Worm (Caenorhabditis elegans): Measurements from ENCODE around the gene W07G4.5.

The W07G4.5 gene

ce11 chrV:13006754-13007153, 41.0 kb upstream of the W07G4.5 start:
- TF ChIP-seq Y95B8A.8 (GFP tag; IDR thresholded peaks at IDR 0.05) (no peak), F33H1.4 (GFP tag; IDR thresholded peaks at IDR 0.05) (0 out of 2 replicates have a peak, but pooled peaks have one; percentile 7), lir-1 (GFP tag; conservative IDR thresholded peaks at IDR 0.05) (no peak), madf-6 (GFP tag; IDR thresholded peaks at IDR 0.05) (peak; percentile 49; the same call in 1 of the 2 replicates), tlf-1 (GFP tag; optimal IDR thresholded peaks at IDR 0.05) (peak; percentile 39), athp-1 (tag; optimal IDR thresholded peaks at IDR 0.05) (peak; percentile 51), hmg-1.2 (GFP tag; IDR thresholded peaks at IDR 0.05) (0 out of 2 replicates have a peak, but pooled peaks have one; percentile 14), hsf-1 (GFP tag; IDR thresholded peaks at IDR 0.05) (peak; percentile 47; the same call in 1 of the 2 replicates), hrde-1 (tag; optimal IDR thresholded peaks at IDR 0.05; ENCODE audit: borderline replicate concordance) (peak; percentile 88), ama-1 (optimal IDR thresholded peaks at IDR 0.05) (no peak), ama-1 (GFP tag; optimal IDR thresholded peaks at IDR 0.05) (peak in 1 of 2 experiments; percentile 61), snpc-1.3 (tag; optimal IDR thresholded peaks at IDR 0.05; ENCODE audit: insufficient read depth) (peak; percentile 43), snpc-3.4 (tag; optimal IDR thresholded peaks at IDR 0.05) (peak; percentile 16), snpc-4 (GFP tag; optimal IDR thresholded peaks at IDR 0.05) (no peak), snpc-4 (tag; optimal IDR thresholded peaks at IDR 0.05) (peak in 2 of 4 experiments; percentile 2 to 24), lin-54 (GFP tag; optimal IDR thresholded peaks at IDR 0.05) (peak; percentile 30), pbrm-1 (GFP tag; IDR thresholded peaks at IDR 0.05) (no peak), F49E8.2 (tag; optimal IDR thresholded peaks at IDR 0.05; ENCODE audit: insufficient read depth) (peak; percentile 72), let-526 (GFP tag; IDR thresholded peaks at IDR 0.05) (no peak), sptf-2 (GFP tag; optimal IDR thresholded peaks at IDR 0.05) (no peak), madf-3 (GFP tag; IDR thresholded peaks at IDR 0.05) (0 out of 2 replicates have a peak, but pooled peaks have one; percentile 2), Y53G8AR.9 (GFP tag; conservative IDR thresholded peaks at IDR 0.05) (peak; percentile 25; the same call in 1 of the 2 replicates), lsl-1 (GFP tag; optimal IDR thresholded peaks at IDR 0.05) (peak; percentile 1), dpff-1 (tag; optimal IDR thresholded peaks at IDR 0.05) (no peak), cebp-1 (GFP tag; IDR thresholded peaks at IDR 0.05) (no peak), cebp-1 (tag; optimal IDR thresholded peaks at IDR 0.05) (peak; percentile 19), mxl-1 (tag; optimal IDR thresholded peaks at IDR 0.05) (peak; percentile 20)

DNA sequence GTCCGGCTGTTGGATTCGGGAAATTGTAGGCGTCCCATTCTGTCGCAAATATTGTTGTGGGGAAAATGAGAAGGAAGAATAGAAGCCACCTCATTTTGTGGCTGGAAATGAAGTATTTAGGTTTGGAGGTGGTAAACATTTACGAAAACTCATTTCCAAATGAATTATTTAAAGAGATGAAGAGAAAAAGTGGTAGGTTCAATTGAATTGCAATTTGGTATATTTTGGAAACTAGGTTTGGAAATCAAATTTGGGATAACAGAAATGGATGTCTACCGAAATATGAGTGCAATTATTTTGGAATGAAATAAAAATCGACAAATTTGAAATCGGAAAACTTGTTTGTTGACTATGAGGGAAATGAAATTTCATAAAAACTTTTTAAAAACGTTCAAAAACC, 39.0 kb upstream of the W07G4.5 start, which contains the start of gene F15B9.10:
Gene F15B9.10 (minus strand): TSS at position 101 of the 400 bp plus-strand sequence.
- no peak for TF ChIP-seq nfya-2 (GFP tag; IDR thresholded peaks at IDR 0.05)
- TF ChIP-seq ccch-3 (GFP tag; optimal IDR thresholded peaks at IDR 0.05) = no peak
- TF ChIP-seq ztf-18 (tag; optimal IDR thresholded peaks at IDR 0.05) = no peak
- TF ChIP-seq dox-1 (GFP tag; IDR thresholded peaks at IDR 0.05) = no peak
- TF ChIP-seq B0336.3 (GFP tag; IDR thresholded peaks at IDR 0.05) = no peak
- no peak for TF ChIP-seq Y67H2A.10 (GFP tag; conservative IDR thresholded peaks at IDR 0.05)
- TF ChIP-seq snpc-1.1 (tag; optimal IDR thresholded peaks at IDR 0.05; ENCODE audit: insufficient read depth) = no peak
- no peak for TF ChIP-seq hmg-20 (GFP tag; IDR thresholded peaks at IDR 0.05)
- no peak for TF ChIP-seq snpc-4 (GFP tag; optimal IDR thresholded peaks at IDR 0.05)
- TF ChIP-seq snpc-4 (tag; optimal IDR thresholded peaks at IDR 0.05) = no peak
- TF ChIP-seq ceh-27 (GFP tag; optimal IDR thresholded peaks at IDR 0.05) = no peak
- TF ChIP-seq F22D6.2 (tag; optimal IDR thresholded peaks at IDR 0.05) = no peak
- no peak for TF ChIP-seq mel-28 (tag; optimal IDR thresholded peaks at IDR 0.05; ENCODE audit: borderline replicate concordance)
- TF ChIP-seq aptf-3 (GFP tag; IDR thresholded peaks at IDR 0.05) = no peak
- TF ChIP-seq attf-3 (GFP tag; conservative IDR thresholded peaks at IDR 0.05) = no peak
- TF ChIP-seq ceh-100 (GFP tag; IDR thresholded peaks at IDR 0.05) = no peak
- no peak for TF ChIP-seq xnd-1 (tag; optimal IDR thresholded peaks at IDR 0.05)
